Worm (Caenorhabditis elegans) whole organism, L4 larva: ENCODE data around the gene got-2.2.
A peak's percentile ranks its signal among the peaks of the same experiment; 100 is the strongest.

Experiments
- D1046.2 ChIP-seq: fragments of 200-800 bp; sonication (Bioruptor generic); IDR thresholded peaks from 2 replicates; pipeline ENCODE4 v1.3.6; 2022; ENCODE audit warnings: missing genetic modification characterization, missing compliant biosample characterization
- F10B5.3 ChIP-seq: sonication (generic microtip); optimal IDR thresholded peaks from 2 replicates; lab custom pipeline; 2016; ENCODE audit warnings: mild to moderate bottlenecking, missing genetic modification characterization, missing compliant biosample characterization
- F44E2.7 ChIP-seq: fragments of 200-800 bp; sonication (Bioruptor generic); IDR thresholded peaks from 2 replicates; pipeline ENCODE4 v2.1.2; 2022; ENCODE audit warnings: missing genetic modification characterization, missing compliant biosample characterization
- R02D3.7 ChIP-seq: fragments of 150-350 bp; sonication (generic microtip); optimal IDR thresholded peaks from 3 replicates; lab custom pipeline; 2014; ENCODE audit warnings: missing biosample characterization, missing genetic modification characterization
- T20F7.1 ChIP-seq: fragments of 200-800 bp; sonication (Bioruptor generic); optimal IDR thresholded peaks from 2 replicates; lab custom pipeline; 2018; ENCODE audit warnings: mild to moderate bottlenecking, missing genetic modification characterization, missing compliant biosample characterization
- T26A8.4 ChIP-seq: fragments of 200-800 bp; sonication (Bioruptor generic); IDR thresholded peaks from 2 replicates; pipeline ENCODE4 v1.3.6; 2022; ENCODE audit warnings: missing genetic modification characterization, missing compliant biosample characterization
- ZK546.5 ChIP-seq, 2 experiments: sonication (generic microtip); optimal IDR thresholded peaks; 2 replicates each; lab custom pipeline; 2017; ENCODE audit warnings: missing biosample characterization in 2 of 2, missing genetic modification characterization in 2 of 2
- ama-1 ChIP-seq: fragments of 150-350 bp; optimal IDR thresholded peaks from 2 replicates; lab custom pipeline; 2014; ENCODE audit warnings: inconsistent platforms, mixed read lengths
- arid-1 ChIP-seq: fragments of 200-800 bp; sonication (Bioruptor generic); conservative IDR thresholded peaks from 2 replicates; pipeline ENCODE4 v1.3.6; 2022; ENCODE audit warnings: missing genetic modification reagents, missing genetic modification characterization, missing compliant biosample characterization
- ceh-20 ChIP-seq: fragments of 200-800 bp; sonication (Bioruptor generic); IDR thresholded peaks from 2 replicates; pipeline ENCODE4 v1.3.6; 2022; ENCODE audit warnings: missing genetic modification reagents, missing genetic modification characterization, missing compliant biosample characterization
- ceh-28 ChIP-seq: fragments of 150-350 bp; optimal IDR thresholded peaks from 2 replicates; lab custom pipeline; 2014; ENCODE audit warnings: missing biosample characterization, missing genetic modification reagents, missing genetic modification characterization
- ceh-44 ChIP-seq: fragments of 200-800 bp; sonication (Bioruptor generic); IDR thresholded peaks from 2 replicates; pipeline ENCODE4 v1.3.6; 2022; ENCODE audit warnings: missing genetic modification reagents, missing genetic modification characterization, missing compliant biosample characterization
- ces-1 ChIP-seq: fragments of 150-350 bp; sonication (generic microtip); optimal IDR thresholded peaks from 4 replicates; lab custom pipeline; 2014; ENCODE audit warnings: missing biosample characterization, missing genetic modification reagents, missing genetic modification characterization
- daf-16 ChIP-seq, 3 experiments: sonication (generic microtip); optimal IDR thresholded peaks; 2 replicates each; lab custom pipeline; 2016 to 2017; ENCODE audit warnings: missing genetic modification characterization in 3 of 3, missing genetic modification reagents in 3 of 3, mild to moderate bottlenecking in 2 of 3, missing compliant biosample characterization in 2 of 3, missing biosample characterization in 1 of 3, moderate library complexity in 1 of 3
- dmd-6 ChIP-seq: fragments of 200-800 bp; sonication (Bioruptor generic); IDR thresholded peaks from 2 replicates; pipeline ENCODE4 v1.3.6; 2022; ENCODE audit warnings: missing genetic modification reagents, missing genetic modification characterization, missing compliant biosample characterization
- dmd-9 ChIP-seq: fragments of 200-800 bp; sonication (Bioruptor generic); IDR thresholded peaks from 2 replicates; pipeline ENCODE4 v1.3.6; 2022; ENCODE audit warnings: missing genetic modification reagents, missing genetic modification characterization, missing compliant biosample characterization
- dve-1 ChIP-seq: sonication (generic microtip); optimal IDR thresholded peaks from 2 replicates; lab custom pipeline; 2017; ENCODE audit warnings: antibody characterized with exemption, mild to moderate bottlenecking, missing genetic modification characterization, missing compliant biosample characterization; ENCODE audit not compliant: insufficient read depth
- egl-43 ChIP-seq: fragments of 200-800 bp; sonication (Bioruptor generic); IDR thresholded peaks from 2 replicates; pipeline ENCODE4 v1.3.6; 2022; ENCODE audit warnings: missing genetic modification reagents, missing genetic modification characterization, missing compliant biosample characterization
- hif-1 ChIP-seq, 2 experiments: sonication (generic microtip); optimal IDR thresholded peaks; 2 replicates each; lab custom pipeline; 2016 to 2017; ENCODE audit warnings: missing compliant biosample characterization in 2 of 2, missing genetic modification characterization in 2 of 2, missing genetic modification reagents in 2 of 2, missing genotype in 2 of 2, mild to moderate bottlenecking in 1 of 2
- hlh-11 ChIP-seq: fragments of 200-800 bp; sonication (Bioruptor generic); optimal IDR thresholded peaks from 2 replicates; lab custom pipeline; 2018; ENCODE audit warnings: mild to moderate bottlenecking, missing genetic modification characterization, missing compliant biosample characterization
- hlh-30 ChIP-seq: sonication (generic microtip); optimal IDR thresholded peaks from 2 replicates; lab custom pipeline; 2017; ENCODE audit warnings: antibody characterized with exemption, mild to moderate bottlenecking, missing genetic modification characterization, missing compliant biosample characterization; ENCODE audit not compliant: insufficient read depth
- lin-1 ChIP-seq: fragments of 200-800 bp; sonication (Bioruptor generic); IDR thresholded peaks from 2 replicates; pipeline ENCODE4 v1.3.6; 2022; ENCODE audit warnings: missing genetic modification reagents, missing genetic modification characterization, missing compliant biosample characterization
- lin-15B ChIP-seq: fragments of 150-350 bp; sonication (generic microtip); optimal IDR thresholded peaks from 3 replicates; lab custom pipeline; 2014; ENCODE audit warnings: missing biosample characterization, missing genetic modification characterization
- lin-29 ChIP-seq: fragments of 200-800 bp; sonication (Bioruptor generic); IDR thresholded peaks from 2 replicates; pipeline ENCODE4 v1.3.6; 2022; ENCODE audit warnings: missing genetic modification reagents, missing genetic modification characterization, missing compliant biosample characterization
- madf-9 ChIP-seq: fragments of 200-800 bp; sonication (Bioruptor generic); conservative IDR thresholded peaks from 2 replicates; pipeline ENCODE4 v1.3.6; 2022; ENCODE audit warnings: missing genetic modification reagents, missing genetic modification characterization, missing compliant biosample characterization
- mdt-29 ChIP-seq: fragments of 200-800 bp; sonication (Bioruptor generic); IDR thresholded peaks from 2 replicates; pipeline ENCODE4 v1.3.6; 2022; ENCODE audit warnings: missing genetic modification reagents, missing genetic modification characterization, missing compliant biosample characterization
- mep-1 ChIP-seq: fragments of 150-350 bp; sonication (generic microtip); optimal IDR thresholded peaks from 3 replicates; lab custom pipeline; 2014; ENCODE audit warnings: missing biosample characterization, missing genetic modification characterization
- mes-2 ChIP-seq: sonication (generic microtip); optimal IDR thresholded peaks from 2 replicates; lab custom pipeline; 2016; ENCODE audit warnings: missing genotype, mild to moderate bottlenecking, missing genetic modification characterization, missing compliant biosample characterization; ENCODE audit not compliant: poor library complexity, severe bottlenecking
- mxl-3 ChIP-seq: fragments of 200-800 bp; sonication (Bioruptor generic); optimal IDR thresholded peaks from 2 replicates; lab custom pipeline; 2018; ENCODE audit warnings: mild to moderate bottlenecking, missing genetic modification characterization, missing compliant biosample characterization
- nhr-102 ChIP-seq: sonication (generic microtip); optimal IDR thresholded peaks from 2 replicates; lab custom pipeline; 2016; ENCODE audit warnings: mild to moderate bottlenecking, missing genetic modification characterization, moderate library complexity, missing compliant biosample characterization
- nhr-237 ChIP-seq: sonication (generic microtip); optimal IDR thresholded peaks from 2 replicates; lab custom pipeline; 2017; ENCODE audit warnings: missing biosample characterization, missing genetic modification characterization
- nhr-28 ChIP-seq: fragments of 150-350 bp; optimal IDR thresholded peaks from 2 replicates; lab custom pipeline; 2014; ENCODE audit warnings: missing biosample characterization, missing genetic modification characterization
- nhr-41 ChIP-seq: fragments of 200-800 bp; sonication (Bioruptor generic); IDR thresholded peaks from 2 replicates; pipeline ENCODE4 v1.3.6; 2022; ENCODE audit warnings: missing genetic modification reagents, missing genetic modification characterization, missing compliant biosample characterization
- nhr-48 ChIP-seq: sonication (generic microtip); optimal IDR thresholded peaks from 2 replicates; lab custom pipeline; 2016; ENCODE audit warnings: mild to moderate bottlenecking, missing genetic modification characterization, missing compliant biosample characterization
- nhr-6 ChIP-seq: fragments of 150-350 bp; optimal IDR thresholded peaks from 2 replicates; lab custom pipeline; 2014; ENCODE audit warnings: missing biosample characterization, missing genetic modification characterization
- nhr-77 ChIP-seq: fragments of 150-350 bp; optimal IDR thresholded peaks from 2 replicates; lab custom pipeline; 2014; ENCODE audit warnings: missing biosample characterization, missing genetic modification characterization
- pha-4 ChIP-seq, 2 experiments: fragments of 150-350 bp in 1 of 2; fragments of 200-800 bp in 1 of 2; sonication (Bioruptor generic) in 1 of 2; IDR thresholded peaks in 1 of 2; optimal IDR thresholded peaks in 1 of 2; 2 replicates each; pipeline versions ENCODE4 v1.3.6 to Lab custom; 2014 to 2022; ENCODE audit warnings: missing genetic modification characterization in 2 of 2, missing genetic modification reagents in 2 of 2, missing biosample characterization in 1 of 2, missing compliant biosample characterization in 1 of 2
- php-3 ChIP-seq: fragments of 200-800 bp; sonication (Bioruptor generic); IDR thresholded peaks from 2 replicates; pipeline ENCODE4 v1.3.6; 2022; ENCODE audit warnings: missing genetic modification reagents, missing genetic modification characterization, missing compliant biosample characterization
- saeg-2 ChIP-seq: fragments of 200-800 bp; sonication (Bioruptor generic); IDR thresholded peaks from 2 replicates; pipeline ENCODE4 v1.3.6; 2022; ENCODE audit warnings: missing genetic modification reagents, missing genetic modification characterization, missing compliant biosample characterization
- skn-1 ChIP-seq: fragments of 150-350 bp; optimal IDR thresholded peaks from 2 replicates; lab custom pipeline; 2014; ENCODE audit warnings: missing biosample characterization, missing genetic modification characterization
- tra-1 ChIP-seq: fragments of 200-800 bp; sonication (Bioruptor generic); IDR thresholded peaks from 2 replicates; pipeline ENCODE4 v1.3.6; 2022; ENCODE audit warnings: missing genetic modification reagents, missing genetic modification characterization, missing compliant biosample characterization
- zfp-3 ChIP-seq: fragments of 200-800 bp; sonication (Bioruptor generic); conservative IDR thresholded peaks from 2 replicates; pipeline ENCODE4 v1.3.6; 2022; ENCODE audit warnings: missing genetic modification reagents, missing genetic modification characterization, missing compliant biosample characterization
- ztf-7 ChIP-seq: fragments of 150-350 bp; optimal IDR thresholded peaks from 2 replicates; lab custom pipeline; 2014; ENCODE audit warnings: missing biosample characterization, missing genetic modification characterization

got-2.2 gene

DNA sequence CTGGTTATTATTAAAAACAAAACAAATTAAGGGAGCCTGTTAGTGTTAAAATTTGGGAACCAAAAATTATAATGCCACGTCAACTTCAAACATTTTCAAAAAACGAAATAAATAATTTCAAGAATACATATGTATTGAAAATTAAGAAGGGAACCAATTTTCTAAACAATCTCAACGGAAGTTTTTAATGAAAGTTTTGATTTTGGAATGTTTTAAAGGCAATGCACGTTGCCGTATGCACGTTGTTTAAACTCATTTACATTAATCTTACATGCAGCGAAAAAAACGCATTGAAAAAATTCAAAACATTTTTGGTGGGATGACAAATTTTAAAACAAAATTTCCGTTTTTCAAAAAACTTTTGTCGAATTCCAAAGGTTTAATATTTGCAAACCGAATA lies 33.0 kb downstream of the got-2.2 start:
- no peak for TF ChIP-seq nhr-6
- no peak for TF ChIP-seq ceh-28
- TF ChIP-seq T20F7.1 (GFP tag; lab: Kevin White, UChicago): no peak
- TF ChIP-seq nhr-41 (GFP tag; lab: Robert Waterston, UW): no peak
- no peak for TF ChIP-seq F10B5.3 (tag; lab: Kevin White, UChicago)
- TF ChIP-seq egl-43 (GFP tag; lab: Robert Waterston, UW): no peak
- no peak for TF ChIP-seq hif-1 (tag; optimal IDR thresholded peaks at IDR 0.05; lab: Kevin White, UChicago)
- no peak for TF ChIP-seq ceh-20 (GFP tag; lab: Robert Waterston, UW)
- TF ChIP-seq nhr-48 (tag; lab: Kevin White, UChicago): no peak
- no peak for TF ChIP-seq skn-1 (tag; lab: Kevin White, UChicago)
- no peak for TF ChIP-seq mxl-3
- TF ChIP-seq F44E2.7 (GFP tag; lab: Robert Waterston, UW): no peak
- TF ChIP-seq daf-16 (GFP tag; optimal IDR thresholded peaks at IDR 0.05; lab: Kevin White, UChicago): no peak
- TF ChIP-seq daf-16 (tag; optimal IDR thresholded peaks at IDR 0.05; lab: Kevin White, UChicago): peak; percentile 29
- TF ChIP-seq ama-1 (lab: Kevin White, UChicago): no peak
- no peak for TF ChIP-seq D1046.2 (GFP tag; lab: Robert Waterston, UW)
- no peak for TF ChIP-seq ces-1 (GFP tag; lab: Kevin White, UChicago)
- TF ChIP-seq T26A8.4 (GFP tag; lab: Robert Waterston, UW): peak; percentile 8; the same call in 1 of the 2 replicates
- TF ChIP-seq dve-1 (tag; lab: Kevin White, UChicago): peak; percentile 63
- TF ChIP-seq ZK546.5 (tag; optimal IDR thresholded peaks at IDR 0.05; lab: Kevin White, UChicago): no peak
- TF ChIP-seq zfp-3: peak; percentile 69; the same call in 1 of the 2 replicates
- TF ChIP-seq dmd-9: no peak
- TF ChIP-seq pha-4 (GFP tag; IDR thresholded peaks at IDR 0.05; lab: Robert Waterston, UW): peak; percentile 63; the same call in 1 of the 2 replicates
- no peak for TF ChIP-seq pha-4 (tag; optimal IDR thresholded peaks at IDR 0.05; lab: Kevin White, UChicago)
- TF ChIP-seq R02D3.7: no peak
- no peak for TF ChIP-seq dmd-6 (GFP tag; lab: Robert Waterston, UW)
- TF ChIP-seq hlh-30: no peak
- TF ChIP-seq, all 104 proteins: peak for 5

DNA sequence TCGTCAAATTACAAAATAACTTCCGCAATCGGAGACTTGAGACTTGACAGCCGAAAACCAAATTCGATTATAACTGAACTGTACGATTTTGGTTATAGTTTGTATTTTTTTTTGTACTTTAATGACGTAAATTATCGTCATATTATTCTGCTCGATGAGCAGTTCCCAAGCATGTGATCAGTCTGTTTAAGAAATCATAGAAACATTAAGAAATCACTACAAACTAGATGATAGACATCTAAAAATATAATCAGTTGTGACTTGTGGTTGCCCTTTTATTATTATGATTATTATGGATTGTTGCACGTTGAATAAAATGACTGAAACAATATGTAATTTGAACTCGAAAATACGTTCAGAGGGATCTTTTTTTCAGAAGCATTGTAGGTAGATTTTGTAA lies 33.5 kb downstream of the got-2.2 start:
- TF ChIP-seq madf-9 (GFP tag; lab: Robert Waterston, UW): no peak
- TF ChIP-seq mes-2 (tag; lab: Kevin White, UChicago): no peak
- TF ChIP-seq tra-1: no peak; the same call in 1 of the 2 replicates
- TF ChIP-seq hlh-30: peak; percentile 53
- TF ChIP-seq T20F7.1 (GFP tag; lab: Kevin White, UChicago): no peak
- no peak for TF ChIP-seq zfp-3
- peak; percentile 68 for TF ChIP-seq dmd-6 (GFP tag; lab: Robert Waterston, UW)
- TF ChIP-seq hif-1 (tag; optimal IDR thresholded peaks at IDR 0.05; lab: Kevin White, UChicago): peak in 1 of 2 experiments; percentile 36
- 0 out of 2 replicates have a peak, but pooled peaks have one; percentile 9 for TF ChIP-seq mdt-29 (GFP tag; lab: Robert Waterston, UW)
- no peak for TF ChIP-seq nhr-237 (tag; lab: Kevin White, UChicago)
- TF ChIP-seq nhr-28 (tag; lab: Kevin White, UChicago): peak; percentile 96
- peak; percentile 62 for TF ChIP-seq nhr-77
- no peak for TF ChIP-seq arid-1
- TF ChIP-seq pha-4 (GFP tag; IDR thresholded peaks at IDR 0.05; lab: Robert Waterston, UW): peak; percentile 10; the same call in 1 of the 2 replicates
- no peak for TF ChIP-seq pha-4 (tag; optimal IDR thresholded peaks at IDR 0.05; lab: Kevin White, UChicago)
- peak; percentile 56 for TF ChIP-seq ztf-7 (tag; lab: Kevin White, UChicago)
- no peak for TF ChIP-seq lin-29 (GFP tag; lab: Robert Waterston, UW)
- peak; percentile 88 for TF ChIP-seq dve-1 (tag; lab: Kevin White, UChicago)
- TF ChIP-seq nhr-48 (tag; lab: Kevin White, UChicago): no peak
- peak; percentile 67 for TF ChIP-seq php-3 (GFP tag; lab: Robert Waterston, UW)
- no peak for TF ChIP-seq lin-15B (tag; lab: Kevin White, UChicago)
- TF ChIP-seq daf-16 (GFP tag; optimal IDR thresholded peaks at IDR 0.05; lab: Kevin White, UChicago): no peak
- TF ChIP-seq daf-16 (tag; optimal IDR thresholded peaks at IDR 0.05; lab: Kevin White, UChicago): peak; percentile 77
- TF ChIP-seq lin-1 (GFP tag; lab: Robert Waterston, UW): no peak
- peak; percentile 30 for TF ChIP-seq nhr-102 (tag; lab: Kevin White, UChicago)
- no peak for TF ChIP-seq R02D3.7
- no peak for TF ChIP-seq ceh-20 (GFP tag; lab: Robert Waterston, UW)
- TF ChIP-seq mep-1: peak; percentile 52
- no peak for TF ChIP-seq saeg-2 (GFP tag; lab: Robert Waterston, UW)
- TF ChIP-seq hlh-11: peak; percentile 70
- no peak for TF ChIP-seq ceh-44 (GFP tag; lab: Robert Waterston, UW)
